Worm (Caenorhabditis elegans) whole organism, L3 larva: ENCODE measurements around the gene F41H8.1.
"Not testable (repeated sequence)": the region's sequence is repeated elsewhere in the genome, so short reads cannot be mapped to it uniquely, and the experiment has no call there.

Experiments used
- R02D3.7 ChIP-seq: fragments of 150-350 bp; optimal IDR thresholded peaks from 2 replicates; lab custom pipeline; 2014; ENCODE audit warnings: missing biosample characterization, missing genetic modification characterization
- ZK546.5 ChIP-seq: sonication (generic microtip); optimal IDR thresholded peaks from 2 replicates; lab custom pipeline; 2017; ENCODE audit warnings: missing biosample characterization, missing genetic modification characterization
- ama-1 ChIP-seq: fragments of 150-350 bp; optimal IDR thresholded peaks from 2 replicates; lab custom pipeline; 2018
- ceh-82 ChIP-seq: fragments of 150-350 bp; optimal IDR thresholded peaks from 2 replicates; lab custom pipeline; 2014; ENCODE audit warnings: missing biosample characterization, missing genetic modification characterization
- daf-12 ChIP-seq: fragments of 150-350 bp; optimal IDR thresholded peaks from 2 replicates; lab custom pipeline; 2014; ENCODE audit warnings: missing biosample characterization, missing genetic modification reagents, missing genetic modification characterization
- eor-1 ChIP-seq, 2 experiments: fragments of 150-350 bp; optimal IDR thresholded peaks; 2 replicates each; lab custom pipeline; 2014 to 2018; ENCODE audit warnings: missing biosample characterization in 2 of 2, missing genetic modification characterization in 2 of 2
- fkh-10 ChIP-seq: sonication (generic microtip); optimal IDR thresholded peaks from 2 replicates; lab custom pipeline; 2017; ENCODE audit warnings: missing biosample characterization, missing genetic modification reagents, missing genetic modification characterization
- fos-1 ChIP-seq: fragments of 150-350 bp; optimal IDR thresholded peaks from 2 replicates; lab custom pipeline; 2014; ENCODE audit warnings: missing biosample characterization, missing genetic modification characterization
- hmg-11 ChIP-seq: sonication (generic microtip); optimal IDR thresholded peaks from 2 replicates; lab custom pipeline; 2016; ENCODE audit warnings: missing genetic modification characterization, missing compliant biosample characterization
- jun-1 ChIP-seq: fragments of 150-350 bp; optimal IDR thresholded peaks from 2 replicates; lab custom pipeline; 2014; ENCODE audit warnings: missing biosample characterization, missing genetic modification reagents, missing genetic modification characterization
- lin-15B ChIP-seq: fragments of 150-350 bp; optimal IDR thresholded peaks from 2 replicates; lab custom pipeline; 2014; ENCODE audit warnings: missing biosample characterization, missing genetic modification characterization
- lin-39 ChIP-seq: fragments of 150-350 bp; optimal IDR thresholded peaks from 2 replicates; lab custom pipeline; 2018; ENCODE audit warnings: missing biosample characterization, missing genetic modification reagents, missing genetic modification characterization
- lsy-12 ChIP-seq: sonication (generic microtip); optimal IDR thresholded peaks from 2 replicates; lab custom pipeline; 2016; ENCODE audit warnings: mild to moderate bottlenecking, missing genetic modification characterization, missing compliant biosample characterization
- mdl-1 ChIP-seq: fragments of 150-350 bp; optimal IDR thresholded peaks from 2 replicates; lab custom pipeline; 2014; ENCODE audit warnings: missing biosample characterization, missing genetic modification characterization
- mml-1 ChIP-seq: fragments of 150-350 bp; sonication (generic microtip); optimal IDR thresholded peaks from 3 replicates; lab custom pipeline; 2014; ENCODE audit warnings: missing biosample characterization, missing genetic modification characterization
- nfya-1 ChIP-seq: sonication (generic microtip); optimal IDR thresholded peaks from 2 replicates; lab custom pipeline; 2017; ENCODE audit warnings: missing genetic modification characterization, mild to moderate bottlenecking, missing compliant biosample characterization, antibody characterized with exemption, moderate library complexity; ENCODE audit not compliant: insufficient read depth
- nhr-11 ChIP-seq: fragments of 150-350 bp; optimal IDR thresholded peaks from 2 replicates; lab custom pipeline; 2014; ENCODE audit warnings: missing biosample characterization, missing genetic modification characterization
- nhr-12 ChIP-seq: fragments of 150-350 bp; optimal IDR thresholded peaks from 2 replicates; lab custom pipeline; 2014; ENCODE audit warnings: missing biosample characterization, missing genetic modification characterization
- nhr-23 ChIP-seq: fragments of 150-350 bp; optimal IDR thresholded peaks from 2 replicates; lab custom pipeline; 2014; ENCODE audit warnings: missing biosample characterization, missing genetic modification reagents, missing genetic modification characterization
- nhr-237 ChIP-seq: fragments of 150-350 bp; optimal IDR thresholded peaks from 2 replicates; lab custom pipeline; 2014; ENCODE audit warnings: missing biosample characterization, missing genetic modification characterization
- nhr-28 ChIP-seq: fragments of 150-350 bp; optimal IDR thresholded peaks from 2 replicates; lab custom pipeline; 2014; ENCODE audit warnings: missing biosample characterization, missing genetic modification characterization
- nhr-43 ChIP-seq: sonication (generic microtip); optimal IDR thresholded peaks from 2 replicates; lab custom pipeline; 2016; ENCODE audit warnings: mild to moderate bottlenecking, missing genetic modification characterization, missing compliant biosample characterization; ENCODE audit not compliant: poor library complexity, severe bottlenecking
- nhr-77 ChIP-seq: fragments of 150-350 bp; optimal IDR thresholded peaks from 2 replicates; lab custom pipeline; 2014; ENCODE audit warnings: missing biosample characterization, missing genetic modification characterization
- pqm-1 ChIP-seq: fragments of 150-350 bp; optimal IDR thresholded peaks from 2 replicates; lab custom pipeline; 2017; ENCODE audit warnings: missing biosample characterization, missing genetic modification characterization, inconsistent platforms
- sea-2 ChIP-seq: fragments of 150-350 bp; sonication (generic microtip); optimal IDR thresholded peaks from 4 replicates; lab custom pipeline; 2014; ENCODE audit warnings: missing biosample characterization, missing genetic modification reagents, missing genetic modification characterization
- skn-1 ChIP-seq: fragments of 150-350 bp; optimal IDR thresholded peaks from 2 replicates; lab custom pipeline; 2014; ENCODE audit warnings: missing biosample characterization, missing genetic modification characterization
- snpc-4 ChIP-seq: fragments of 150-350 bp; optimal IDR thresholded peaks from 2 replicates; lab custom pipeline; 2014; ENCODE audit warnings: missing biosample characterization, missing genetic modification characterization
- unc-39 ChIP-seq: sonication (generic microtip); optimal IDR thresholded peaks from 4 replicates; lab custom pipeline; 2017; ENCODE audit warnings: missing biosample characterization, missing genetic modification characterization
- unc-62 ChIP-seq: fragments of 150-350 bp; sonication (generic microtip); optimal IDR thresholded peaks from 4 replicates; lab custom pipeline; 2014; ENCODE audit warnings: missing biosample characterization, missing genetic modification reagents, missing genetic modification characterization

Gene F41H8.1

DNA sequence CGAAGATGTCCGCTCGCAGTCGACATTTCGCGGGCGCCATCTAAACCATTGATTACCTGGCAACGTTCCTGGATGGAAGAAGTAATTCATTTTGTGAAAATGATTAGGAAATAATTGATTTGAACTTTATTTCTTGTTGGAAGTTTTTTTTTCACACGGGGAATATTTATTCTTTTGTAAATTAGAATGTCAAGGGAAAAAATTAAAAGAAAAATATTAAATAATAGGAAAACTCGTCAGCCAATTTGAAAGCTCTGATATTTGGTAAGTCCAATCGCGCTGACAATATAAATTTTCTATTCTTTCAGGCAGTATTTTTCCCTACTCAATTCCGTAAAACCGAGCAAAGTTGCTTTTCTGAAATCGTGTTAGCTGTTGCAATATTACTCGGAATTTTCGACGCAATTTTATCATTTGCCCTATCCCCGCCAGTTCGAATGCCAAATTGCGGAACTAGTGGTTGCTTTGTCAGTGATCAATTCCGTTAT lies 5.6 kb downstream of the F41H8.1 start, which contains the start of the genes K09C6.7 and K09C6.10:
Gene K09C6.7 (minus strand): TSS at position 101 of the 488 bp plus-strand sequence.
Gene K09C6.10 (plus strand): TSS at position 438 of the 488 bp plus-strand sequence.
- not testable (repeated sequence) for TF ChIP-seq nhr-12 (tag; lab: Kevin White, UChicago); fkh-10 (GFP tag; lab: Kevin White, UChicago); mdl-1
- TF ChIP-seq, all 47 proteins: peak for 0; not testable (repeated sequence) for 47

DNA sequence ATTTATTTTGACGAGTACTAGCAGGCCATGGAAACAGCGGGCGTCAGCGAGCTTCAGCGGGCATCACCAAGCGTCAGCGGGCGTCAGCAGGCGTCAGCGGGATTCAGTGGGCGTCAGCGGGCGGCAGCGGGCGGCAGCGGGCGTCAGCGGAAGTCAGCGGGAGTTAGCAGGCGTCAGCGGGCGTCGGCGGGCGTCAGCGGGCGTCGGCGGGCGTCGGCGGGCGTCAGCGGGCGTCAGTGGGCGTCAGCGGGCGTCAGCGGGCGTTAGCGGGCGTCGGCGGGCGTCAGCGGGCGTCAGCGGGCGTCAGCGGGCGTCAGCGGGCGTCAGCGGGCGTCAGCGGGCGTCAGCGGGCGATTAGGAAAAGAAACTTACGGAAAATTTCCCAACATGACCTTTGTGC lies 9.1 kb downstream of the F41H8.1 start:
- TF ChIP-seq nhr-28 (tag; lab: Kevin White, UChicago), result no peak
- TF ChIP-seq unc-62 (GFP tag; lab: Kevin White, UChicago), result no peak
- TF ChIP-seq ama-1, result no peak
- TF ChIP-seq lin-39, result no peak
- TF ChIP-seq ZK546.5 (tag; lab: Kevin White, UChicago), result no peak
- no peak for TF ChIP-seq mml-1 (tag; lab: Kevin White, UChicago)
- TF ChIP-seq sea-2, result no peak
- no peak for TF ChIP-seq skn-1 (tag; lab: Kevin White, UChicago)
- no peak for TF ChIP-seq eor-1 (tag; optimal IDR thresholded peaks at IDR 0.05; lab: Kevin White, UChicago)
- no peak for TF ChIP-seq ceh-82 (tag; lab: Kevin White, UChicago)
- TF ChIP-seq, all 47 proteins: peak for 0

DNA sequence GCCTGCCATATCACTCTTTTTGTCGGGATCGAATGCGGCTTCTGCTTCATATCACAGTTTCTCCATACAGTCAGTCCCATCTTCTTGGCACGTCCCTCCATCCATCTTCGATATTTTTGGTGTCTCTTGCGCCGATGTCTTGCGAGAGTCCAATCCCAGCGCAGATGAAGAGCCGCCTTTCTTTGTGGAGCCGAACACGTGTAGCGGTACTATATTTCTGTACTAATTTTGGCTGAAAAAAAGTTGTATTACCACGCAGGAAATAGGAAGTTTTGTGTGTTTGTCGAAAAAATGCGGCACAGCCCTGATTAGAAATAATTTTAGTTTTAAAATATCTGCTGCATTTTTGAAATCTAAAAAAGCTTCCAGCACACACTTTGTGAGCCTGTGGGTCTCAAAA lies 9.7 kb downstream of the F41H8.1 start, which contains the start of gene K09C6.8:
Gene K09C6.8 (minus strand): TSS at position 101 of the 400 bp plus-strand sequence.
- TF ChIP-seq nhr-43 (tag; lab: Kevin White, UChicago); nfya-1; mml-1 (tag; lab: Kevin White, UChicago): not testable (repeated sequence)

DNA sequence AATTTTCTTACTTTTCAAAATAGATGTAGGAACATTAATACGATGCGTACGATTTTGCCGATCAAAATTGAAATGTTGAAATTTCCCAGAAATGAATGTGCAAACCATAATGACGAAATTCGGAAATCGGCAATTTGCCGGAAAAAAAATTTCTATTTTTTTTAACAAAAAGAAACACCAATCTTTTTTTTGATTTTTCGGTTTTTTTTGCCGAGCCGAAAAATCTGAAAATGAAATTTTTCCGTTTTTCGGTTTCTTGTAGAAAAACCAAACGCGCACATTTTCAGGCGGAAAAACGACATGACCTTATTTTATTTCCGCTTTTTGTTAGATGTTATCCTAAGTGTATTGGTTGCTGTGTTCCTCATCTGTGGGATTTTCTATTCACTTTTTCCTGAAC lies 14.1 kb downstream of the F41H8.1 start, which contains the start of gene srbc-13:
Gene srbc-13 (plus strand): TSS at position 301 of the 400 bp plus-strand sequence.
- TF ChIP-seq unc-62 (GFP tag; lab: Kevin White, UChicago) (no peak), jun-1 (no peak), nhr-28 (tag; lab: Kevin White, UChicago) (no peak), nhr-23 (tag; lab: Kevin White, UChicago) (no peak)

DNA sequence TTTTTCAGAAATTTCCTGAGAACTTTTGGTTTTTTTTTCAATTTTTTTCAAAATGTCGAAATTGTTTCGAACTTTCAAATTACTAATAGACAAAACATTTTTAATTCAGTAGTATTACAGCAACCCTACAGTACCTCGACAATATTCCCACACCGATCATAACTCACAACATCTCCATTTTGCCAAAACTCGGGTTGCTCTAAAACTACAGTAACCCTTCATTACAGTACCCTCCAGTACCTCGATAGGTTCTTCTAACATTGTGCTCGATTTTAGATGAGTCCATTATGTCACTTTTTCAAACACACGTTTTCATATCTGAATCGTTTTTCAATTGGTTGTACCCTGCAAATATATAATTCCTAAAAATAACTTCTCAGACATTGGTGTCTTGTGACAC lies 15.6 kb downstream of the F41H8.1 start:
- no peak for TF ChIP-seq daf-12 (tag; lab: Kevin White, UChicago)
- TF ChIP-seq ama-1, result no peak
- TF ChIP-seq R02D3.7 (tag; lab: Kevin White, UChicago), result no peak
- no peak for TF ChIP-seq nhr-237
- TF ChIP-seq fos-1, result no peak
- TF ChIP-seq snpc-4, result no peak
- no peak for TF ChIP-seq lin-15B
- no peak for TF ChIP-seq nhr-12 (tag; lab: Kevin White, UChicago)
- no peak for TF ChIP-seq pqm-1 (tag; lab: Kevin White, UChicago)
- TF ChIP-seq lsy-12 (tag; lab: Kevin White, UChicago), result no peak
- TF ChIP-seq unc-39 (tag; lab: Kevin White, UChicago), result no peak

DNA sequence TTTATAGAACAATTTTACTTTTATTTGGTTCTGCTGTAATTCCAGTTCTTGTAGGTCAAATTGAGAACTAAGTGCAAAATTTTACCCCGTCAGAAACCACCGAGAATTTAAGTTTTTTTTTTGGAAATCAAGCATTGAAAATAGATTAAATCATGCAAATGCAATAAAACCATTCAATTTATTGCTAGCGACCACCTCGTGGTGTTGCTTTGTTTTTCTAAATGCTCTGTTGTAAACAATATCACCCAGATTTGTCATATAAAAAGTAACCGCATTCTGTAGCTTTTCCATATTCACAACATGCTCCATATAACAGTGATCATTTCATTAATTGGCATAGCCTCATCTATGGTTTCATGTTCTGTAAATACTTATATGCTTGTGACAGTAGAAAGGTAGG lies 16.0 kb downstream of the F41H8.1 start, which contains the start of gene srbc-12:
Gene srbc-12 (plus strand): TSS at position 301 of the 400 bp plus-strand sequence.
- TF ChIP-seq lin-39 (no peak), hmg-11 (tag; lab: Kevin White, UChicago) (no peak)

DNA sequence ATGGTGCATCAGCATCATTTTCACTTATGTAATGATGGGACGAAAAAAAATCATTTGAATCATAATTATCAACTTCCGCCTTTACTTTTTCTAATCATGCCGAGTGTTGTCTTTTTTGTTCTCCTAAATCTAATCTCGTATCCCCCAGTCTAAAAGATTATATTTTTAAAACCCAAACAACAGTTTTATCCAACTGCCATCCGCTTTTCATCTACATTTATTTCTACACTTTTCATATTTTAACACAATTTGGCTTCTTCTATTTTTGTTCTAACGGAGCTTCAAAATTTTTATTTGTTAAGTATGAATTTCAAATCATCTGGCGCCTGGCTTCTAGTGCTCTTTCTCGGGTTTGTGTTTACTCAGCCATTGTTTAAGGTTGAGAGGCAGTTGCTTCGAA lies 18.7 kb downstream of the F41H8.1 start, which contains the start of gene K09C6.3:
Gene K09C6.3 (plus strand): TSS at position 301 of the 400 bp plus-strand sequence.
- no peak for TF ChIP-seq unc-62 (GFP tag; lab: Kevin White, UChicago)
- TF ChIP-seq nhr-11 (tag; lab: Kevin White, UChicago), result no peak
- TF ChIP-seq mml-1 (tag; lab: Kevin White, UChicago), result no peak
- TF ChIP-seq ama-1, result no peak
- no peak for TF ChIP-seq mdl-1
- TF ChIP-seq jun-1, result no peak
- no peak for TF ChIP-seq nhr-77 (tag; lab: Kevin White, UChicago)
- no peak for TF ChIP-seq nhr-23 (tag; lab: Kevin White, UChicago)
- TF ChIP-seq fos-1, result no peak
- no peak for TF ChIP-seq nhr-28 (tag; lab: Kevin White, UChicago)
